Worm (Caenorhabditis elegans) whole organism, late embryonic: ENCODE measurements around the gene sfxn-1.1.

Experiments
- hlh-30 ChIP-seq: sonication (generic microtip); optimal IDR thresholded peaks from 2 replicates; lab custom pipeline; 2017; ENCODE audit warnings: antibody characterized with exemption, missing genetic modification characterization, missing compliant biosample characterization; ENCODE audit not compliant: insufficient read depth
- pha-4 ChIP-seq: fragments of 150-350 bp; optimal IDR thresholded peaks from 2 replicates; lab custom pipeline; 2018; ENCODE audit warnings: missing biosample characterization, missing genetic modification reagents, missing genetic modification characterization
- pqm-1 ChIP-seq: sonication (generic microtip); optimal IDR thresholded peaks from 2 replicates; lab custom pipeline; 2016; ENCODE audit warnings: missing genetic modification characterization, missing compliant biosample characterization
- pros-1 ChIP-seq: fragments of 150-350 bp; optimal IDR thresholded peaks from 2 replicates; lab custom pipeline; 2014; ENCODE audit warnings: missing biosample characterization, missing genetic modification reagents, missing genetic modification characterization
- unc-42 ChIP-seq: sonication (generic microtip); optimal IDR thresholded peaks from 2 replicates; lab custom pipeline; 2016; ENCODE audit warnings: missing genotype, missing genetic modification characterization, missing compliant biosample characterization
- unc-86 ChIP-seq: sonication (generic microtip); optimal IDR thresholded peaks from 2 replicates; lab custom pipeline; 2016; ENCODE audit warnings: missing genetic modification characterization, missing compliant biosample characterization

DNA sequence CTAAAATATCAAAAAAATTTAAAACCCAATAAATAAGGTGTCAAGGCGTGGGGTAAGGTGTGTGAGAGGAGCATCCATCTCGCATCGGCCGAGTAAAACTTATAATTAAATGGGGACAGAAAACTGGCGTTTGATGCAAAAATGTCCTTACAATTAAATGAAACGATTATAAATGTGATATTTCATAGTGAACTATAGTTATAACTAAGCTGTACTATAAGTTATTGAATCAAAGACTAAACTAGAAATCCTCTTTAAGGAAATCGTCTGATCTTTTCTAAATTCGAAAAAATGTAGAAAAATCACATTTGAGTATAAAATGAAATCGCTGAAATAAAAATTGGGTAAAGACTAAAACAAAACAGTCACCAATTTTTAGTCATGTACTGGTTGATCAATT is 32.0 kb upstream of the sfxn-1.1 start, which contains the start of gene sra-6:
- TF ChIP-seq hlh-30 (no peak), pros-1 (tag; lab: Kevin White, UChicago) (no peak), pha-4 (no peak), unc-86 (no peak), unc-42 (tag; lab: Kevin White, UChicago) (no peak), pqm-1 (tag; lab: Kevin White, UChicago) (no peak)
